Fruit fly (Drosophila melanogaster) S2 (cell line): ENCODE data around the gene CG14086.

Experiments
- CG8478 ChIP-seq: fragments of >200 bp; optimal IDR thresholded peaks from 2 replicates; lab custom pipeline; 2018
- CTCF ChIP-seq, 2 experiments: fragments of >200 bp; optimal IDR thresholded peaks; 2 replicates each; lab custom pipeline; 2018

DNA sequence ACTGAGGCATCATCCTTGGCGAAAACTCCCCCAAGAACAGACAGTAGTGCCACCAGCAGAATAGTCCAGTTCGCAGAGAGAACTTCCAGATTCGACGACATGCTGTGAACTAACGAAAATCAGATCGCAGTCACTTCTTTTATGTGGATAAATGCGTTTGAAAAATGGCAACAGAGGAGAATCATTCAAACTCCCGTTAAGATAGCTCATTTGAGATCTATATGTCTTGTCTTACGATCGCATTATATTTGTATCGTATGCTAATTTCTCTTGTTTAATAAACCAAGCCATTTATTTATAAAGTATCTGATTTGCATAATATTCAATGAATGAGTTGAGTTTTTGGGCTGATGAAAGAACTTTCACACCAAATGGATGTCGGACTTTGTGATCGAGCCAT is 5.1 kb downstream of the CG14086 start, which contains the start of gene CG14089:
- no peak for TF ChIP-seq CG8478 (lab: Kevin White, UChicago)
- TF ChIP-seq CTCF (optimal IDR thresholded peaks at IDR 0.05; lab: Kevin White, UChicago) = no peak
